Worm (Caenorhabditis elegans) whole organism, L1 larva: ENCODE data around the gene T04C12.7.

Source experiments
- C04F5.9 ChIP-seq: sonication (generic microtip); optimal IDR thresholded peaks from 2 replicates; lab custom pipeline; 2016; ENCODE audit warnings: missing genetic modification characterization, missing compliant biosample characterization
- C34B4.2 ChIP-seq: sonication (generic microtip); optimal IDR thresholded peaks from 2 replicates; lab custom pipeline; 2017; ENCODE audit warnings: mild to moderate bottlenecking, missing genetic modification characterization, missing compliant biosample characterization
- Y116A8C.19 ChIP-seq: sonication (generic microtip); optimal IDR thresholded peaks from 2 replicates; lab custom pipeline; 2016; ENCODE audit warnings: missing compliant biosample characterization, missing genetic modification characterization, borderline replicate concordance
- alr-1 ChIP-seq: fragments of 200-800 bp; sonication (Bioruptor generic); optimal IDR thresholded peaks from 2 replicates; lab custom pipeline; 2018; ENCODE audit warnings: borderline replicate concordance, mild to moderate bottlenecking, missing genetic modification characterization, missing compliant biosample characterization
- ama-1 ChIP-seq: fragments of 150-350 bp; optimal IDR thresholded peaks from 2 replicates; lab custom pipeline; 2014
- blmp-1 ChIP-seq: fragments of 150-350 bp; optimal IDR thresholded peaks from 2 replicates; lab custom pipeline; 2014; ENCODE audit warnings: missing biosample characterization, missing genetic modification characterization
- ceh-82 ChIP-seq, 3 experiments: fragments of 150-350 bp in 1 of 3; sonication (generic microtip) in 2 of 3; optimal IDR thresholded peaks; 2 replicates each; lab custom pipeline; 2014 to 2017; ENCODE audit warnings: missing biosample characterization in 3 of 3, missing genetic modification characterization in 3 of 3
- ceh-88 ChIP-seq: fragments of 200-800 bp; sonication (Bioruptor generic); IDR thresholded peaks from 2 replicates; pipeline ENCODE4 v1.3.6; 2022; ENCODE audit warnings: missing genetic modification characterization, missing compliant biosample characterization
- ceh-90 ChIP-seq: sonication (generic microtip); optimal IDR thresholded peaks from 2 replicates; lab custom pipeline; 2016; ENCODE audit warnings: missing genetic modification characterization, missing compliant biosample characterization
- dpl-1 ChIP-seq, 3 experiments: fragments of 150-350 bp in 2 of 3; sonication (generic microtip) in 1 of 3; optimal IDR thresholded peaks; 2 replicates each; lab custom pipeline; 2014 to 2017; ENCODE audit warnings: missing biosample characterization in 3 of 3, missing genetic modification characterization in 3 of 3, missing genetic modification reagents in 3 of 3
- dsc-1 ChIP-seq: sonication (generic microtip); optimal IDR thresholded peaks from 2 replicates; lab custom pipeline; 2016; ENCODE audit warnings: mild to moderate bottlenecking, missing genetic modification characterization, missing compliant biosample characterization
- efl-1 ChIP-seq, 4 experiments: fragments of 150-350 bp; optimal IDR thresholded peaks in 3 of 4; peaks in 1 of 4; 1 replicate in 1 of 4; 2 replicates in 3 of 4; lab custom pipeline; 2014; ENCODE audit warnings: missing biosample characterization in 2 of 4, missing genetic modification characterization in 2 of 4, missing genetic modification reagents in 2 of 4
- efl-3 ChIP-seq: fragments of 200-800 bp; sonication (Bioruptor generic); optimal IDR thresholded peaks from 2 replicates; lab custom pipeline; 2018; ENCODE audit warnings: mild to moderate bottlenecking, missing genetic modification characterization, missing compliant biosample characterization
- egl-13 ChIP-seq: sonication (generic microtip); optimal IDR thresholded peaks from 2 replicates; lab custom pipeline; 2016; ENCODE audit warnings: missing genotype, missing genetic modification reagents, missing genetic modification characterization, missing compliant biosample characterization
- elt-2 ChIP-seq: sonication (generic microtip); optimal IDR thresholded peaks from 2 replicates; lab custom pipeline; 2016; ENCODE audit warnings: missing genetic modification characterization, mild to moderate bottlenecking, inconsistent platforms, missing compliant biosample characterization, missing genetic modification reagents
- elt-3 ChIP-seq, 6 experiments: fragments of 150-350 bp in 1 of 6; sonication (generic microtip); optimal IDR thresholded peaks; 2 replicates each; lab custom pipeline; 2017 to 2018; ENCODE audit warnings: missing biosample characterization in 6 of 6, missing genetic modification characterization in 6 of 6, inconsistent platforms in 1 of 6
- ets-5 ChIP-seq: fragments of 200-800 bp; sonication (Bioruptor generic); IDR thresholded peaks from 2 replicates; pipeline ENCODE4 v1.3.6; 2022; ENCODE audit warnings: missing genetic modification characterization, missing compliant biosample characterization
- fkh-4 ChIP-seq: sonication (generic microtip); optimal IDR thresholded peaks from 2 replicates; lab custom pipeline; 2016; ENCODE audit warnings: missing compliant biosample characterization, missing genetic modification characterization, borderline replicate concordance
- hlh-17 ChIP-seq: fragments of 200-800 bp; sonication (Bioruptor generic); optimal IDR thresholded peaks from 2 replicates; lab custom pipeline; 2018; ENCODE audit warnings: missing genetic modification characterization, mild to moderate bottlenecking, missing compliant biosample characterization, moderate library complexity, borderline replicate concordance
- hlh-4 ChIP-seq: sonication (generic microtip); optimal IDR thresholded peaks from 2 replicates; lab custom pipeline; 2016; ENCODE audit warnings: mild to moderate bottlenecking, missing genetic modification characterization, missing compliant biosample characterization
- hpl-2 ChIP-seq: fragments of 150-350 bp; optimal IDR thresholded peaks from 2 replicates; lab custom pipeline; 2014; ENCODE audit warnings: missing biosample characterization, missing genetic modification reagents, missing genetic modification characterization
- irx-1 ChIP-seq: sonication (generic microtip); optimal IDR thresholded peaks from 2 replicates; lab custom pipeline; 2016; ENCODE audit warnings: missing genetic modification characterization, missing compliant biosample characterization
- isw-1 ChIP-seq: fragments of 200-800 bp; sonication (Bioruptor generic); IDR thresholded peaks from 2 replicates; pipeline ENCODE4 v1.3.6; 2022; ENCODE audit warnings: missing genetic modification characterization, missing compliant biosample characterization
- jun-1 ChIP-seq: fragments of 150-350 bp; optimal IDR thresholded peaks from 2 replicates; lab custom pipeline; 2014; ENCODE audit warnings: missing biosample characterization, missing genetic modification reagents, missing genetic modification characterization
- lin-13 ChIP-seq: fragments of 150-350 bp; optimal IDR thresholded peaks from 2 replicates; lab custom pipeline; 2014; ENCODE audit warnings: missing biosample characterization, missing genetic modification reagents, missing genetic modification characterization
- lin-14 ChIP-seq: fragments of 200-800 bp; sonication (Bioruptor generic); optimal IDR thresholded peaks from 2 replicates; lab custom pipeline; 2018; ENCODE audit warnings: mild to moderate bottlenecking, missing genetic modification characterization, moderate library complexity, missing compliant biosample characterization
- lin-15B ChIP-seq: fragments of 150-350 bp; sonication (generic microtip); optimal IDR thresholded peaks from 3 replicates; lab custom pipeline; 2014; ENCODE audit warnings: missing biosample characterization, missing genetic modification characterization
- lin-39 ChIP-seq: fragments of 150-350 bp; optimal IDR thresholded peaks from 2 replicates; lab custom pipeline; 2014; ENCODE audit warnings: missing biosample characterization, missing genetic modification reagents, missing genetic modification characterization
- lsy-2 ChIP-seq, 2 experiments: fragments of 150-350 bp; optimal IDR thresholded peaks; 2 replicates each; lab custom pipeline; 2014; ENCODE audit warnings: missing biosample characterization in 2 of 2, missing genetic modification characterization in 2 of 2
- mdl-1 ChIP-seq, 2 experiments: fragments of 150-350 bp; optimal IDR thresholded peaks; 2 replicates each; lab custom pipeline; 2014 to 2017; ENCODE audit warnings: missing biosample characterization in 2 of 2, missing genetic modification characterization in 2 of 2, inconsistent platforms in 1 of 2
- mef-2 ChIP-seq: fragments of 150-350 bp; optimal IDR thresholded peaks from 2 replicates; lab custom pipeline; 2014; ENCODE audit warnings: missing biosample characterization, missing genetic modification characterization
- nhr-11 ChIP-seq: fragments of 150-350 bp; optimal IDR thresholded peaks from 2 replicates; lab custom pipeline; 2014; ENCODE audit warnings: missing biosample characterization, missing genetic modification characterization
- nhr-19 ChIP-seq: fragments of 200-800 bp; sonication (Bioruptor generic); conservative IDR thresholded peaks from 2 replicates; pipeline ENCODE4 v1.3.6; 2022; ENCODE audit warnings: missing genetic modification characterization, missing compliant biosample characterization
- nhr-20 ChIP-seq: sonication (generic microtip); optimal IDR thresholded peaks from 2 replicates; lab custom pipeline; 2016; ENCODE audit warnings: mild to moderate bottlenecking, missing genetic modification characterization, missing compliant biosample characterization
- nhr-47 ChIP-seq: sonication (generic microtip); optimal IDR thresholded peaks from 2 replicates; lab custom pipeline; 2016; ENCODE audit warnings: mild to moderate bottlenecking, missing genetic modification characterization, moderate library complexity, missing compliant biosample characterization
- nhr-71 ChIP-seq: sonication (generic microtip); optimal IDR thresholded peaks from 2 replicates; lab custom pipeline; 2016; ENCODE audit warnings: mild to moderate bottlenecking, missing genetic modification characterization, moderate library complexity, missing compliant biosample characterization
- nhr-85 ChIP-seq: sonication (generic microtip); peaks from one replicate; lab custom pipeline; 2016; ENCODE audit warnings: missing genetic modification characterization, inconsistent platforms, missing compliant biosample characterization
- nhr-90 ChIP-seq: sonication (generic microtip); optimal IDR thresholded peaks from 2 replicates; lab custom pipeline; 2016; ENCODE audit warnings: mild to moderate bottlenecking, missing genetic modification characterization, missing compliant biosample characterization; ENCODE audit not compliant: poor library complexity
- pax-3 ChIP-seq: fragments of 200-800 bp; sonication (Bioruptor generic); optimal IDR thresholded peaks from 2 replicates; lab custom pipeline; 2018; ENCODE audit warnings: mild to moderate bottlenecking, missing genetic modification characterization, moderate library complexity, missing compliant biosample characterization
- snu-23 ChIP-seq: sonication (generic microtip); optimal IDR thresholded peaks from 2 replicates; lab custom pipeline; 2016; ENCODE audit warnings: missing genetic modification characterization, missing compliant biosample characterization
- sptf-1 ChIP-seq: fragments of 150-350 bp; optimal IDR thresholded peaks from 2 replicates; lab custom pipeline; 2014; ENCODE audit warnings: missing biosample characterization, missing genetic modification characterization
- swsn-7 ChIP-seq: sonication (generic microtip); optimal IDR thresholded peaks from 2 replicates; lab custom pipeline; 2016; ENCODE audit warnings: missing genetic modification characterization, missing compliant biosample characterization
- unc-62 ChIP-seq: fragments of 150-350 bp; optimal IDR thresholded peaks from 2 replicates; lab custom pipeline; 2014; ENCODE audit warnings: missing biosample characterization, missing genetic modification reagents, missing genetic modification characterization
- unc-98 ChIP-seq: fragments of 200-800 bp; sonication (Bioruptor generic); IDR thresholded peaks from 2 replicates; pipeline ENCODE4 v1.3.6; 2022; ENCODE audit warnings: missing genetic modification characterization, missing compliant biosample characterization
- vab-15 ChIP-seq: sonication (generic microtip); optimal IDR thresholded peaks from 2 replicates; lab custom pipeline; 2017; ENCODE audit warnings: missing genotype, mild to moderate bottlenecking, missing genetic modification characterization, missing compliant biosample characterization
- ztf-11 ChIP-seq, 2 experiments: sonication (generic microtip); optimal IDR thresholded peaks; 2 replicates each; lab custom pipeline; 2016 to 2017; ENCODE audit warnings: missing genetic modification characterization in 2 of 2, missing biosample characterization in 1 of 2, missing compliant biosample characterization in 1 of 2

The T04C12.7 gene

ce11 chrV:11093163-11094091, 39.5 kb downstream of the T04C12.7 start, which contains the start of gene lact-8 (continued):
- peak; percentile 18 for TF ChIP-seq lin-14 (GFP tag; lab: Kevin White, UChicago)
- TF ChIP-seq efl-1 (optimal IDR thresholded peaks at IDR 0.05; lab: Kevin White, UChicago) = no peak
- TF ChIP-seq efl-1 (GFP tag; optimal IDR thresholded peaks at IDR 0.05 in 1 of 2; lab: Kevin White, UChicago) = peak in 1 of 2 experiments; percentile 90
- TF ChIP-seq nhr-90 = no peak
- no peak for TF ChIP-seq lsy-2 (tag; optimal IDR thresholded peaks at IDR 0.05; lab: Kevin White, UChicago)
- no peak for TF ChIP-seq elt-2 (tag; lab: Kevin White, UChicago)
- TF ChIP-seq ztf-11 (tag; optimal IDR thresholded peaks at IDR 0.05; lab: Kevin White, UChicago) = no peak
- TF ChIP-seq dsc-1 (tag; lab: Kevin White, UChicago) = peak; percentile 25
- TF ChIP-seq ceh-82 (tag; optimal IDR thresholded peaks at IDR 0.05; lab: Kevin White, UChicago) = no peak
- no peak for TF ChIP-seq dpl-1 (GFP tag; optimal IDR thresholded peaks at IDR 0.05; lab: Kevin White, UChicago)
- TF ChIP-seq blmp-1 (tag; lab: Kevin White, UChicago) = peak; percentile 56

- TF ChIP-seq nhr-47 (no peak), ama-1 (lab: Kevin White, UChicago) (no peak), blmp-1 (tag; lab: Kevin White, UChicago) (peak; percentile 19), unc-62 (GFP tag; lab: Kevin White, UChicago) (no peak), C34B4.2 (tag; lab: Kevin White, UChicago) (no peak), elt-3 (tag; optimal IDR thresholded peaks at IDR 0.05; lab: Kevin White, UChicago) (peak in 1 of 6 experiments; percentile 28), efl-3 (GFP tag; lab: Kevin White, UChicago) (no peak), alr-1 (tag; lab: Kevin White, UChicago) (no peak), isw-1 (GFP tag; lab: Robert Waterston, UW) (no peak), pax-3 (tag; lab: Kevin White, UChicago) (no peak), vab-15 (no peak), lin-14 (GFP tag; lab: Kevin White, UChicago) (peak; percentile 57), lsy-2 (tag; optimal IDR thresholded peaks at IDR 0.05; lab: Kevin White, UChicago) (no peak), lin-15B (no peak), nhr-71 (tag; lab: Kevin White, UChicago) (peak; percentile 3), ets-5 (GFP tag; lab: Robert Waterston, UW) (no peak), nhr-20 (tag; lab: Kevin White, UChicago) (peak; percentile 26), ceh-82 (tag; optimal IDR thresholded peaks at IDR 0.05; lab: Kevin White, UChicago) (no peak), nhr-85 (tag; lab: Kevin White, UChicago) (peak; percentile 81), ztf-11 (tag; optimal IDR thresholded peaks at IDR 0.05; lab: Kevin White, UChicago) (no peak), C04F5.9 (no peak), efl-1 (optimal IDR thresholded peaks at IDR 0.05; lab: Kevin White, UChicago) (no peak), efl-1 (GFP tag; optimal IDR thresholded peaks at IDR 0.05 in 1 of 2; lab: Kevin White, UChicago) (peak in 1 of 2 experiments; percentile 39), mdl-1 (tag; optimal IDR thresholded peaks at IDR 0.05; lab: Kevin White, UChicago) (peak in 1 of 2 experiments; percentile 22), snu-23 (GFP tag; lab: Kevin White, UChicago) (no peak), nhr-11 (tag; lab: Kevin White, UChicago) (no peak), lin-39 (tag; lab: Kevin White, UChicago) (no peak), swsn-7 (tag; lab: Kevin White, UChicago) (no peak), egl-13 (no peak), hlh-4 (tag; lab: Kevin White, UChicago) (no peak), Y116A8C.19 (tag; lab: Kevin White, UChicago) (no peak), hpl-2 (GFP tag; lab: Kevin White, UChicago) (no peak), jun-1 (tag; lab: Kevin White, UChicago) (no peak), ceh-90 (tag; lab: Kevin White, UChicago) (no peak), irx-1 (tag; lab: Kevin White, UChicago) (no peak), hlh-17 (no peak), mef-2 (tag; lab: Kevin White, UChicago) (no peak), fkh-4 (tag; lab: Kevin White, UChicago) (no peak), lin-13 (no peak), sptf-1 (tag; lab: Kevin White, UChicago) (no peak), nhr-19 (GFP tag; lab: Robert Waterston, UW) (no peak), ceh-88 (GFP tag; lab: Robert Waterston, UW) (no peak), unc-98 (GFP tag; lab: Robert Waterston, UW) (no peak)
Measured at ce11 chrV:11094698-11095097, 40.8 kb downstream of the T04C12.7 start.
